Fruit fly (Drosophila melanogaster) whole organism, embryonic: ENCODE results near the gene dyw.

Experiments
- Aef1 ChIP-seq: fragments of 200-800 bp; sonication (Bioruptor generic); IDR thresholded peaks from 3 replicates; pipeline ENCODE4 v1.3.6; 2022; ENCODE audit warnings: missing biosample characterization, missing genetic modification characterization
- Asciz ChIP-seq: fragments of 200-800 bp; sonication (Bioruptor generic); optimal IDR thresholded peaks from 2 replicates; lab custom pipeline; 2017; ENCODE audit warnings: missing biosample characterization, mild to moderate bottlenecking, missing genetic modification characterization, missing genetic modification reagents
- CG10543 ChIP-seq: fragments of 200-800 bp; sonication (Bioruptor generic); optimal IDR thresholded peaks from 3 replicates; lab custom pipeline; 2017; ENCODE audit warnings: missing biosample characterization, mild to moderate bottlenecking, missing genetic modification characterization, moderate library complexity
- CG11560 ChIP-seq: fragments of 200-800 bp; sonication (Bioruptor generic); IDR thresholded peaks from 3 replicates; pipeline ENCODE4 v1.3.6; 2022; ENCODE audit warnings: missing biosample characterization, missing genetic modification characterization
- CG12071 ChIP-seq: fragments of 200-800 bp; sonication (Bioruptor generic); optimal IDR thresholded peaks from 3 replicates; lab custom pipeline; 2018; ENCODE audit warnings: missing biosample characterization, mild to moderate bottlenecking, missing genetic modification characterization
- CG13123 ChIP-seq: fragments of 200-800 bp; sonication (Bioruptor generic); optimal IDR thresholded peaks from 2 replicates; lab custom pipeline; 2016; ENCODE audit warnings: missing biosample characterization, missing genetic modification characterization
- CG13424 ChIP-seq: fragments of 200-800 bp; sonication (Bioruptor generic); optimal IDR thresholded peaks from 2 replicates; lab custom pipeline; 2019; ENCODE audit warnings: missing biosample characterization, mild to moderate bottlenecking, missing genetic modification characterization, moderate library complexity
- CG15011 ChIP-seq: fragments of 200-800 bp; sonication (Bioruptor generic); optimal IDR thresholded peaks from 3 replicates; lab custom pipeline; 2018; ENCODE audit warnings: missing biosample characterization, mild to moderate bottlenecking, missing genetic modification characterization
- CG15269 ChIP-seq: fragments of 200-800 bp; sonication (Bioruptor generic); optimal IDR thresholded peaks from 2 replicates; lab custom pipeline; 2018; ENCODE audit warnings: missing biosample characterization, mild to moderate bottlenecking, missing genetic modification characterization, moderate library complexity
- CG16813 ChIP-seq: fragments of 200-800 bp; sonication (Bioruptor generic); IDR thresholded peaks from 3 replicates; pipeline ENCODE4 v1.3.6; 2022; ENCODE audit warnings: missing biosample characterization, missing genetic modification characterization; ENCODE audit not compliant: partially characterized antibody
- CG18599 ChIP-seq: fragments of 200-800 bp; sonication (Bioruptor generic); optimal IDR thresholded peaks from 3 replicates; lab custom pipeline; 2017; ENCODE audit warnings: missing biosample characterization, missing genetic modification characterization, mild to moderate bottlenecking, moderate library complexity, missing genetic modification reagents
- CG2116 ChIP-seq: fragments of 200-800 bp; sonication (Bioruptor generic); optimal IDR thresholded peaks from 3 replicates; lab custom pipeline; 2018; ENCODE audit warnings: missing biosample characterization, mild to moderate bottlenecking, missing genetic modification characterization
- CG2120 ChIP-seq: fragments of 200-800 bp; sonication (Bioruptor generic); optimal IDR thresholded peaks from 3 replicates; lab custom pipeline; 2016; ENCODE audit warnings: missing biosample characterization, missing genetic modification characterization
- CG3163 ChIP-seq: fragments of 200-800 bp; sonication (Bioruptor generic); optimal IDR thresholded peaks from 3 replicates; lab custom pipeline; 2016; ENCODE audit warnings: missing biosample characterization, missing genetic modification characterization
- CG32767 ChIP-seq: fragments of 200-800 bp; sonication (Bioruptor generic); IDR thresholded peaks from 2 replicates; pipeline ENCODE4 v1.3.6; 2022; ENCODE audit warnings: missing biosample characterization, missing genetic modification characterization
- CG3281 ChIP-seq: fragments of 200-800 bp; sonication (Bioruptor generic); optimal IDR thresholded peaks from 3 replicates; lab custom pipeline; 2017; ENCODE audit warnings: missing biosample characterization, mild to moderate bottlenecking, missing genetic modification characterization
- CG6272 ChIP-seq: fragments of 200-800 bp; sonication (Bioruptor generic); IDR thresholded peaks from 2 replicates; pipeline ENCODE4 v1.3.6; 2022; ENCODE audit warnings: missing biosample characterization, missing genetic modification characterization
- CG6854 ChIP-seq: fragments of 200-800 bp; sonication (Bioruptor generic); optimal IDR thresholded peaks from 3 replicates; lab custom pipeline; 2017; ENCODE audit warnings: missing biosample characterization, mild to moderate bottlenecking, missing genetic modification characterization
- CG8388 ChIP-seq: fragments of 200-800 bp; sonication (Bioruptor generic); optimal IDR thresholded peaks from 2 replicates; lab custom pipeline; 2019; ENCODE audit warnings: missing biosample characterization, mild to moderate bottlenecking, missing genetic modification characterization, moderate library complexity
- Dek ChIP-seq: fragments of 200-800 bp; sonication (Bioruptor generic); optimal IDR thresholded peaks from 3 replicates; lab custom pipeline; 2019; ENCODE audit warnings: missing biosample characterization, mild to moderate bottlenecking, missing genetic modification characterization, moderate library complexity
- Fer1 ChIP-seq: fragments of 200-800 bp; sonication (Bioruptor generic); optimal IDR thresholded peaks from 2 replicates; lab custom pipeline; 2017; ENCODE audit warnings: missing biosample characterization, mild to moderate bottlenecking, missing genetic modification characterization
- H2.0 ChIP-seq: fragments of 200-800 bp; sonication (Bioruptor generic); IDR thresholded peaks from 2 replicates; pipeline ENCODE4 v1.3.6; 2022; ENCODE audit warnings: missing biosample characterization, missing genetic modification characterization
- Med ChIP-seq: fragments of 200-800 bp; sonication (Bioruptor generic); peaks from one replicate; lab custom pipeline; 2016; ENCODE audit warnings: missing biosample characterization, missing genetic modification characterization, mild to moderate bottlenecking, inconsistent platforms, moderate library complexity
- Optix ChIP-seq: fragments of 200-800 bp; sonication (Bioruptor generic); IDR thresholded peaks from 3 replicates; pipeline ENCODE4 v1.3.6; 2022; ENCODE audit warnings: missing biosample characterization, missing genetic modification characterization
- Pdp1 ChIP-seq, 2 experiments: fragments of 200-800 bp; sonication (Bioruptor generic); optimal IDR thresholded peaks; 3 replicates each; lab custom pipeline; 2016; ENCODE audit warnings: missing biosample characterization in 2 of 2, missing genetic modification characterization in 2 of 2, mild to moderate bottlenecking in 1 of 2, moderate library complexity in 1 of 2
- Taf1 ChIP-seq: fragments of 200-800 bp; sonication (Bioruptor generic); IDR thresholded peaks from 2 replicates; pipeline ENCODE4 v1.3.6; 2022; ENCODE audit warnings: missing biosample characterization, missing genetic modification characterization
- ap ChIP-seq: fragments of 200-800 bp; sonication (Bioruptor generic); IDR thresholded peaks from 2 replicates; pipeline ENCODE4 v1.3.6; 2022; ENCODE audit warnings: missing biosample characterization, missing genetic modification characterization
- ara ChIP-seq: fragments of 200-800 bp; sonication (Bioruptor generic); IDR thresholded peaks from 2 replicates; pipeline ENCODE4 v1.3.6; 2022; ENCODE audit warnings: missing biosample characterization, missing genetic modification characterization
- bigmax ChIP-seq: fragments of 200-800 bp; sonication (Bioruptor generic); optimal IDR thresholded peaks from 2 replicates; lab custom pipeline; 2018; ENCODE audit warnings: missing biosample characterization, mild to moderate bottlenecking, missing genetic modification characterization
- cwo ChIP-seq: fragments of 200-800 bp; sonication (Bioruptor generic); optimal IDR thresholded peaks from 3 replicates; lab custom pipeline; 2017; ENCODE audit warnings: missing biosample characterization, missing genetic modification characterization, mild to moderate bottlenecking, moderate library complexity, missing genetic modification reagents
- da ChIP-seq: fragments of 200-800 bp; sonication (Bioruptor generic); optimal IDR thresholded peaks from 2 replicates; lab custom pipeline; 2016; ENCODE audit warnings: missing biosample characterization, missing genetic modification characterization
- dmrt11E ChIP-seq: fragments of 200-800 bp; sonication (Bioruptor generic); optimal IDR thresholded peaks from 3 replicates; lab custom pipeline; 2018; ENCODE audit warnings: missing biosample characterization, mild to moderate bottlenecking, missing genetic modification characterization, moderate library complexity
- dmrt99B ChIP-seq: fragments of 200-800 bp; sonication (Bioruptor generic); optimal IDR thresholded peaks from 2 replicates; lab custom pipeline; 2018; ENCODE audit warnings: missing biosample characterization, mild to moderate bottlenecking, missing genetic modification characterization, moderate library complexity
- ewg ChIP-seq: fragments of 200-800 bp; sonication (Bioruptor generic); optimal IDR thresholded peaks from 3 replicates; lab custom pipeline; 2017; ENCODE audit warnings: mild to moderate bottlenecking, missing biosample characterization, missing genetic modification reagents, missing genetic modification characterization
- gce ChIP-seq: fragments of 200-800 bp; sonication (Bioruptor generic); IDR thresholded peaks from 3 replicates; pipeline ENCODE4 v1.3.6; 2022; ENCODE audit warnings: missing biosample characterization, missing genetic modification characterization
- grau ChIP-seq: fragments of 200-800 bp; optimal IDR thresholded peaks from 3 replicates; lab custom pipeline; 2019; ENCODE audit warnings: missing biosample characterization, mild to moderate bottlenecking, missing genetic modification characterization, moderate library complexity
- insv ChIP-seq, 2 experiments: fragments of 200-800 bp; sonication (Bioruptor generic); optimal IDR thresholded peaks; 3 replicates each; lab custom pipeline; 2016 to 2018; ENCODE audit warnings: missing biosample characterization in 2 of 2, missing genetic modification characterization in 2 of 2
- inv ChIP-seq: fragments of 200-800 bp; sonication (Bioruptor generic); IDR thresholded peaks from 2 replicates; pipeline ENCODE4 v1.3.6; 2022; ENCODE audit warnings: missing biosample characterization, missing genetic modification characterization; ENCODE audit not compliant: partially characterized antibody
- klu ChIP-seq: fragments of 200-800 bp; sonication (Bioruptor generic); IDR thresholded peaks from 2 replicates; pipeline ENCODE4 v1.3.6; 2022; ENCODE audit warnings: missing biosample characterization, missing genetic modification characterization
- lab ChIP-seq: fragments of 200-800 bp; sonication (Bioruptor generic); optimal IDR thresholded peaks from 3 replicates; lab custom pipeline; 2017; ENCODE audit warnings: missing biosample characterization, missing genetic modification characterization, mild to moderate bottlenecking, moderate library complexity, missing genetic modification reagents
- luna ChIP-seq: fragments of 200-800 bp; sonication (Bioruptor generic); optimal IDR thresholded peaks from 2 replicates; lab custom pipeline; 2016; ENCODE audit warnings: missing biosample characterization, missing genetic modification characterization
- maf-S ChIP-seq: fragments of 200-800 bp; sonication (Bioruptor generic); optimal IDR thresholded peaks from 2 replicates; lab custom pipeline; 2016; ENCODE audit warnings: missing biosample characterization, missing genetic modification characterization
- mirr ChIP-seq: fragments of 200-800 bp; sonication (Bioruptor generic); optimal IDR thresholded peaks from 3 replicates; lab custom pipeline; 2018; ENCODE audit warnings: missing biosample characterization, mild to moderate bottlenecking, missing genetic modification characterization
- nerfin-2 ChIP-seq: fragments of 200-800 bp; sonication (Bioruptor generic); IDR thresholded peaks from 2 replicates; pipeline ENCODE4 v1.3.6; 2022; ENCODE audit warnings: missing biosample characterization, missing genetic modification characterization; ENCODE audit not compliant: partially characterized antibody
- p53 ChIP-seq: fragments of 200-800 bp; sonication (Bioruptor generic); optimal IDR thresholded peaks from 2 replicates; lab custom pipeline; 2016; ENCODE audit warnings: missing biosample characterization, missing genetic modification characterization
- prd ChIP-seq, 3 experiments: fragments of >200 bp in 2 of 3; fragments of 200-800 bp in 1 of 3; sonication (Bioruptor generic) in 1 of 3; optimal IDR thresholded peaks in 2 of 3; IDR thresholded peaks in 1 of 3; 2 replicates in 2 of 3; 3 replicates in 1 of 3; pipeline versions ENCODE4 v1.3.6 to Lab custom; 2017 to 2022; ENCODE audit warnings: missing biosample characterization in 1 of 3, missing genetic modification characterization in 1 of 3
- ro ChIP-seq: fragments of 200-800 bp; sonication (Bioruptor generic); IDR thresholded peaks from 2 replicates; pipeline ENCODE4 v1.3.6; 2022; ENCODE audit warnings: missing biosample characterization, missing genetic modification characterization
- tup ChIP-seq: fragments of 200-800 bp; sonication (Bioruptor generic); optimal IDR thresholded peaks from 2 replicates; lab custom pipeline; 2016; ENCODE audit warnings: missing biosample characterization, mild to moderate bottlenecking, missing genetic modification characterization, moderate library complexity

Gene dyw

DNA sequence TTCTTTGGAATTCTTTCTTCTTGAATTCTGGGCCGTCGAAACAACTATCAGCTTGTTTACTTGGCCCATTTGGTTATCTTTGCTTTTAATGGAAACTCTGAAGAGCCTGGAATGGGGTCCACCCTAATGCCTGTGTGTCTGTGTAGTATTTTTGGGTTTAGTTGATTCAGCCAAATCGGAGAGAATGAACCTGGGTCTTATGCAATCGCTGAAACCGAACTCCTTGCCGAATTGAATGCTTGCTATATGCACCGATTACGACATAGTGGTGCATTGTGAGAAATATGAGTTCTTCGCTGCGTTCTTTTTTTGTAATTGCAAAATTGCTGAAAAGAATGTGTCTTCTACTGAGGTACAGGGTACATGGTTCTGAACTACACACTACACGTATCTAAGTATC, 6.8 kb downstream of the dyw start:
- TF ChIP-seq cwo (GFP tag; lab: Kevin White, UChicago) (no peak), CG11560 (tag; lab: Robert Waterston, UW) (no peak), CG2116 (GFP tag; lab: Kevin White, UChicago) (no peak), Dek (no peak), insv (GFP tag; optimal IDR thresholded peaks at IDR 0.05; lab: Kevin White, UChicago) (no peak), CG12071 (GFP tag; lab: Kevin White, UChicago) (no peak), Pdp1 (GFP tag; optimal IDR thresholded peaks at IDR 0.05; lab: Kevin White, UChicago) (peak in 1 of 2 experiments; percentile 61)
- TF ChIP-seq, all 482 proteins: peak for 1

DNA sequence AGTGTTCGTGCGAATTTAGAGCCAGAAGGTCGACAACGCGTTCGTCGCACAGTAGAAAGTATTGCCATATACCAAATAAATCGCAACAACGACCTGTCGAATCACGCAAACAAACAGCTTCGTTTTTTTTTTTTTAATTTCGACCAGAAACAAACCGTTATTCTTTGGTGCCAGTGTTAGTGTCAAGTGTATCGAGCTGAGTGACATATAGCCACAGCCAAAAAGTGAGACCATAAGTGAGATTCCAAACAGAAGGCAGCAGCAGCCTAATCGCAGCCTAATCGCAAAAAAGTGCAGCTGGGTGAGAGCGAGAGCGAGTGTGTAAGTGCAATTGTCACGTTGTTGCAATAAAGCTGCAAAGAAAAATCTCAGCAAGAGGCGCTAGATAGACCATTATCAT, 8.1 kb downstream of the dyw start, which contains the start of gene per:
per (plus strand) TSS at position 1 of the 400 bp plus-strand sequence.
- TF ChIP-seq p53 (GFP tag; lab: Kevin White, UChicago) (no peak), da (no peak), inv (GFP tag; lab: Robert Waterston, UW) (no peak), CG8388 (GFP tag; lab: Kevin White, UChicago) (no peak), gce (GFP tag; lab: Robert Waterston, UW) (no peak), mirr (GFP tag; lab: Kevin White, UChicago) (no peak), maf-S (GFP tag; lab: Kevin White, UChicago) (no peak), prd (optimal IDR thresholded peaks at IDR 0.05; lab: Kevin White, UChicago) (no peak), prd (GFP tag; IDR thresholded peaks at IDR 0.05; lab: Robert Waterston, UW) (no peak), CG6272 (GFP tag; lab: Robert Waterston, UW) (no peak), ap (GFP tag; lab: Robert Waterston, UW) (no peak), Fer1 (GFP tag; lab: Kevin White, UChicago) (no peak), dmrt11E (tag; lab: Kevin White, UChicago) (no peak), ro (GFP tag; lab: Robert Waterston, UW) (no peak), CG6854 (no peak)

DNA sequence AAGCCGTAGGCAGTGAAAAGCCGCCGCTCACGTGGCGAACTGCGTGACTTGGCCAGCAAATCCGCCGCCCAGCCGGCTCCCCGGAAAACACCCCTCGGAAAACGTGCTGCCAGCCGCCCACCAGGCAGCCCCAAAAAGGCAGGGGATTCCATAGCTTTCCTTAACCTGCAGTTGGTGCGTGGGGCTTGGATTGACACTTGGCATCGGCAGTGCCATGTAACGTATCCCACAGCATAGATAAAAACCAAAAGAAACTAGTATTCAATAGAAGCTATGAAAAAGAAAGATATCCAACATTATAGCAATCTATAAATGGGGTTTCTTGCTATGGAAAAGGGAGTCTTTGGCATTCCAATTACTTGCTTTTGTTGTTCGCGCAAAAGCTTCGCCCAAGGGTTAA, 8.7 kb downstream of the dyw start:
- peak; percentile 6 for TF ChIP-seq grau (tag; lab: Kevin White, UChicago)
- peak; percentile 25 for TF ChIP-seq lab (GFP tag; lab: Kevin White, UChicago)
- TF ChIP-seq CG3281 (GFP tag; lab: Kevin White, UChicago), result peak; percentile 1
- no peak for TF ChIP-seq CG13123 (GFP tag; lab: Kevin White, UChicago)
- no peak for TF ChIP-seq CG2120 (GFP tag; lab: Kevin White, UChicago)
- no peak for TF ChIP-seq CG15011 (GFP tag; lab: Kevin White, UChicago)
- TF ChIP-seq CG32767, result no peak
- TF ChIP-seq dmrt99B (tag; lab: Kevin White, UChicago), result peak; percentile 19
- no peak for TF ChIP-seq nerfin-2 (GFP tag; lab: Robert Waterston, UW)
- no peak for TF ChIP-seq ewg (GFP tag; lab: Kevin White, UChicago)
- TF ChIP-seq CG18599, result peak; percentile 61
- peak; percentile 69 for TF ChIP-seq cwo (GFP tag; lab: Kevin White, UChicago)
- TF ChIP-seq tup (GFP tag; lab: Kevin White, UChicago), result no peak
- no peak for TF ChIP-seq CG16813 (GFP tag; lab: Robert Waterston, UW)
- no peak for TF ChIP-seq H2.0
- TF ChIP-seq bigmax (GFP tag; lab: Kevin White, UChicago), result no peak
- peak; percentile 69 for TF ChIP-seq Med (GFP tag; lab: Kevin White, UChicago)
- no peak for TF ChIP-seq Taf1 (GFP tag; lab: Robert Waterston, UW)
- TF ChIP-seq ara, result no peak
- TF ChIP-seq CG13424 (tag; lab: Kevin White, UChicago), result peak; percentile 19
- TF ChIP-seq klu (GFP tag; lab: Robert Waterston, UW), result no peak
- TF ChIP-seq CG10543 (GFP tag; lab: Kevin White, UChicago), result peak; percentile 8
- TF ChIP-seq luna (GFP tag; lab: Kevin White, UChicago), result no peak
- no peak for TF ChIP-seq CG15269
- TF ChIP-seq Optix (GFP tag; lab: Robert Waterston, UW), result no peak
- no peak for TF ChIP-seq Asciz
- no peak for TF ChIP-seq Aef1
- no peak for TF ChIP-seq CG3163 (GFP tag; lab: Kevin White, UChicago)
